Worm (Caenorhabditis elegans) whole organism, L1 larva: ENCODE data around the gene C55A6.3.
A peak's percentile ranks its signal among the peaks of the same experiment; 100 is the strongest.

Experiments used
- C04F5.9 ChIP-seq: sonication (generic microtip); optimal IDR thresholded peaks from 2 replicates; lab custom pipeline; 2016; ENCODE audit warnings: missing genetic modification characterization, missing compliant biosample characterization
- F16B12.6 ChIP-seq: fragments of 150-350 bp; optimal IDR thresholded peaks from 2 replicates; lab custom pipeline; 2014; ENCODE audit warnings: missing biosample characterization, missing genetic modification characterization
- aly-2 ChIP-seq: fragments of 150-350 bp; optimal IDR thresholded peaks from 2 replicates; lab custom pipeline; 2014; ENCODE audit warnings: missing biosample characterization, missing genetic modification characterization
- ama-1 ChIP-seq: fragments of 150-350 bp; optimal IDR thresholded peaks from 2 replicates; lab custom pipeline; 2014
- blmp-1 ChIP-seq: fragments of 150-350 bp; optimal IDR thresholded peaks from 2 replicates; lab custom pipeline; 2014; ENCODE audit warnings: missing biosample characterization, missing genetic modification characterization
- ceh-63 ChIP-seq: fragments of 200-800 bp; sonication (Bioruptor generic); optimal IDR thresholded peaks from 2 replicates; lab custom pipeline; 2018; ENCODE audit warnings: mild to moderate bottlenecking, missing genetic modification characterization, missing compliant biosample characterization
- ceh-82 ChIP-seq, 3 experiments: fragments of 150-350 bp in 1 of 3; sonication (generic microtip) in 2 of 3; optimal IDR thresholded peaks; 2 replicates each; lab custom pipeline; 2014 to 2017; ENCODE audit warnings: missing biosample characterization in 3 of 3, missing genetic modification characterization in 3 of 3
- ceh-88 ChIP-seq: fragments of 200-800 bp; sonication (Bioruptor generic); IDR thresholded peaks from 2 replicates; pipeline ENCODE4 v1.3.6; 2022; ENCODE audit warnings: missing genetic modification characterization, missing compliant biosample characterization
- ceh-90 ChIP-seq: sonication (generic microtip); optimal IDR thresholded peaks from 2 replicates; lab custom pipeline; 2016; ENCODE audit warnings: missing genetic modification characterization, missing compliant biosample characterization
- ces-1 ChIP-seq: fragments of 150-350 bp; optimal IDR thresholded peaks from 2 replicates; lab custom pipeline; 2014; ENCODE audit warnings: missing biosample characterization, missing genetic modification reagents, missing genetic modification characterization
- dsc-1 ChIP-seq: sonication (generic microtip); optimal IDR thresholded peaks from 2 replicates; lab custom pipeline; 2016; ENCODE audit warnings: mild to moderate bottlenecking, missing genetic modification characterization, missing compliant biosample characterization
- efl-3 ChIP-seq: fragments of 200-800 bp; sonication (Bioruptor generic); optimal IDR thresholded peaks from 2 replicates; lab custom pipeline; 2018; ENCODE audit warnings: mild to moderate bottlenecking, missing genetic modification characterization, missing compliant biosample characterization
- egl-27 ChIP-seq, 2 experiments: fragments of 150-350 bp in 1 of 2; sonication (generic microtip); optimal IDR thresholded peaks; 3 replicates each; lab custom pipeline; 2017 to 2018; ENCODE audit warnings: missing biosample characterization in 2 of 2, missing genetic modification characterization in 2 of 2, missing genetic modification reagents in 2 of 2
- elt-3 ChIP-seq, 6 experiments: fragments of 150-350 bp in 1 of 6; sonication (generic microtip); optimal IDR thresholded peaks; 2 replicates each; lab custom pipeline; 2017 to 2018; ENCODE audit warnings: missing biosample characterization in 6 of 6, missing genetic modification characterization in 6 of 6, inconsistent platforms in 1 of 6
- ets-5 ChIP-seq: fragments of 200-800 bp; sonication (Bioruptor generic); IDR thresholded peaks from 2 replicates; pipeline ENCODE4 v1.3.6; 2022; ENCODE audit warnings: missing genetic modification characterization, missing compliant biosample characterization
- fkh-10 ChIP-seq: sonication (generic microtip); optimal IDR thresholded peaks from 2 replicates; lab custom pipeline; 2017; ENCODE audit warnings: missing biosample characterization, missing genetic modification reagents, missing genetic modification characterization
- fkh-4 ChIP-seq: sonication (generic microtip); optimal IDR thresholded peaks from 2 replicates; lab custom pipeline; 2016; ENCODE audit warnings: missing compliant biosample characterization, missing genetic modification characterization, borderline replicate concordance
- fkh-8 ChIP-seq: sonication (generic microtip); optimal IDR thresholded peaks from 2 replicates; lab custom pipeline; 2016; ENCODE audit warnings: mild to moderate bottlenecking, missing genetic modification characterization, missing compliant biosample characterization
- fos-1 ChIP-seq: fragments of 150-350 bp; optimal IDR thresholded peaks from 2 replicates; lab custom pipeline; 2014; ENCODE audit warnings: missing biosample characterization, missing genetic modification characterization
- grh-1 ChIP-seq: fragments of 200-800 bp; sonication (Bioruptor generic); IDR thresholded peaks from 2 replicates; pipeline ENCODE4 v1.3.6; 2022; ENCODE audit warnings: missing genetic modification reagents, missing genetic modification characterization, missing compliant biosample characterization
- hlh-4 ChIP-seq: sonication (generic microtip); optimal IDR thresholded peaks from 2 replicates; lab custom pipeline; 2016; ENCODE audit warnings: mild to moderate bottlenecking, missing genetic modification characterization, missing compliant biosample characterization
- jun-1 ChIP-seq: fragments of 150-350 bp; optimal IDR thresholded peaks from 2 replicates; lab custom pipeline; 2014; ENCODE audit warnings: missing biosample characterization, missing genetic modification reagents, missing genetic modification characterization
- lin-13 ChIP-seq: fragments of 150-350 bp; optimal IDR thresholded peaks from 2 replicates; lab custom pipeline; 2014; ENCODE audit warnings: missing biosample characterization, missing genetic modification reagents, missing genetic modification characterization
- lin-14 ChIP-seq: fragments of 200-800 bp; sonication (Bioruptor generic); optimal IDR thresholded peaks from 2 replicates; lab custom pipeline; 2018; ENCODE audit warnings: mild to moderate bottlenecking, missing genetic modification characterization, moderate library complexity, missing compliant biosample characterization
- lin-15B ChIP-seq: fragments of 150-350 bp; sonication (generic microtip); optimal IDR thresholded peaks from 3 replicates; lab custom pipeline; 2014; ENCODE audit warnings: missing biosample characterization, missing genetic modification characterization
- lin-35 ChIP-seq, 2 experiments: fragments of 150-350 bp; optimal IDR thresholded peaks; 2 replicates each; lab custom pipeline; 2014; ENCODE audit warnings: missing biosample characterization in 2 of 2, missing genetic modification characterization in 2 of 2, missing genetic modification reagents in 2 of 2
- lir-3 ChIP-seq: sonication (generic microtip); optimal IDR thresholded peaks from 2 replicates; lab custom pipeline; 2016; ENCODE audit warnings: mild to moderate bottlenecking, missing genetic modification characterization, moderate library complexity, missing compliant biosample characterization; ENCODE audit not compliant: poor library complexity
- lsy-2 ChIP-seq, 2 experiments: fragments of 150-350 bp; optimal IDR thresholded peaks; 2 replicates each; lab custom pipeline; 2014; ENCODE audit warnings: missing biosample characterization in 2 of 2, missing genetic modification characterization in 2 of 2
- mdl-1 ChIP-seq, 2 experiments: fragments of 150-350 bp; optimal IDR thresholded peaks; 2 replicates each; lab custom pipeline; 2014 to 2017; ENCODE audit warnings: missing biosample characterization in 2 of 2, missing genetic modification characterization in 2 of 2, inconsistent platforms in 1 of 2
- nhr-20 ChIP-seq: sonication (generic microtip); optimal IDR thresholded peaks from 2 replicates; lab custom pipeline; 2016; ENCODE audit warnings: mild to moderate bottlenecking, missing genetic modification characterization, missing compliant biosample characterization
- nhr-237 ChIP-seq: fragments of 150-350 bp; optimal IDR thresholded peaks from 2 replicates; lab custom pipeline; 2014; ENCODE audit warnings: missing biosample characterization, missing genetic modification characterization
- nhr-28 ChIP-seq: fragments of 150-350 bp; optimal IDR thresholded peaks from 2 replicates; lab custom pipeline; 2014; ENCODE audit warnings: missing biosample characterization, missing genetic modification characterization
- nhr-47 ChIP-seq: sonication (generic microtip); optimal IDR thresholded peaks from 2 replicates; lab custom pipeline; 2016; ENCODE audit warnings: mild to moderate bottlenecking, missing genetic modification characterization, moderate library complexity, missing compliant biosample characterization
- nhr-71 ChIP-seq: sonication (generic microtip); optimal IDR thresholded peaks from 2 replicates; lab custom pipeline; 2016; ENCODE audit warnings: mild to moderate bottlenecking, missing genetic modification characterization, moderate library complexity, missing compliant biosample characterization
- nhr-85 ChIP-seq: sonication (generic microtip); peaks from one replicate; lab custom pipeline; 2016; ENCODE audit warnings: missing genetic modification characterization, inconsistent platforms, missing compliant biosample characterization
- pag-3 ChIP-seq: sonication (generic microtip); optimal IDR thresholded peaks from 2 replicates; lab custom pipeline; 2017; ENCODE audit warnings: missing genetic modification characterization, mild to moderate bottlenecking, missing compliant biosample characterization, antibody characterized with exemption, borderline replicate concordance; ENCODE audit not compliant: insufficient read depth
- pqm-1 ChIP-seq: sonication (generic microtip); optimal IDR thresholded peaks from 3 replicates; lab custom pipeline; 2017; ENCODE audit warnings: missing biosample characterization, missing genetic modification characterization
- rnt-1 ChIP-seq: sonication (generic microtip); optimal IDR thresholded peaks from 2 replicates; lab custom pipeline; 2016; ENCODE audit warnings: mild to moderate bottlenecking, missing genetic modification characterization, moderate library complexity, missing compliant biosample characterization
- skn-1 ChIP-seq: fragments of 150-350 bp; optimal IDR thresholded peaks from 2 replicates; lab custom pipeline; 2014; ENCODE audit warnings: missing biosample characterization, missing genetic modification characterization
- snpc-4 ChIP-seq: fragments of 150-350 bp; optimal IDR thresholded peaks from 2 replicates; lab custom pipeline; 2014; ENCODE audit warnings: missing biosample characterization, missing genetic modification characterization
- snu-23 ChIP-seq: sonication (generic microtip); optimal IDR thresholded peaks from 2 replicates; lab custom pipeline; 2016; ENCODE audit warnings: missing genetic modification characterization, missing compliant biosample characterization
- sptf-1 ChIP-seq: fragments of 150-350 bp; optimal IDR thresholded peaks from 2 replicates; lab custom pipeline; 2014; ENCODE audit warnings: missing biosample characterization, missing genetic modification characterization
- sup-37 ChIP-seq: fragments of 200-800 bp; sonication (Bioruptor generic); optimal IDR thresholded peaks from 2 replicates; lab custom pipeline; 2018; ENCODE audit warnings: mild to moderate bottlenecking, missing genetic modification characterization, missing compliant biosample characterization
- tbx-2 ChIP-seq: sonication (generic microtip); optimal IDR thresholded peaks from 2 replicates; lab custom pipeline; 2016; ENCODE audit warnings: missing genetic modification characterization, missing compliant biosample characterization
- tlp-1 ChIP-seq: fragments of 150-350 bp; optimal IDR thresholded peaks from 2 replicates; lab custom pipeline; 2014; ENCODE audit warnings: missing biosample characterization, missing genetic modification characterization
- xbp-1 ChIP-seq: sonication (generic microtip); optimal IDR thresholded peaks from 2 replicates; lab custom pipeline; 2016; ENCODE audit warnings: missing genetic modification characterization, missing compliant biosample characterization
- ztf-4 ChIP-seq: fragments of 150-350 bp; optimal IDR thresholded peaks from 2 replicates; lab custom pipeline; 2014; ENCODE audit warnings: missing biosample characterization, missing genetic modification characterization

The C55A6.3 gene

ce11 chrV:11532964-11533363 lies 19.6 kb upstream of the C55A6.3 start (continued):
- TF ChIP-seq F16B12.6 (tag; lab: Kevin White, UChicago) (no peak), fos-1 (tag; lab: Kevin White, UChicago) (no peak), blmp-1 (tag; lab: Kevin White, UChicago) (peak; percentile 100), hlh-4 (no peak), sptf-1 (tag; lab: Kevin White, UChicago) (no peak), nhr-28 (tag; lab: Kevin White, UChicago) (no peak), sup-37 (GFP tag; lab: Kevin White, UChicago) (no peak), grh-1 (GFP tag; lab: Robert Waterston, UW) (peak; percentile 96), nhr-71 (peak; percentile 66), lin-14 (GFP tag; lab: Kevin White, UChicago) (peak; percentile 88), dsc-1 (tag; lab: Kevin White, UChicago) (no peak), jun-1 (tag; lab: Kevin White, UChicago) (peak; percentile 14), lin-13 (GFP tag; lab: Kevin White, UChicago) (peak; percentile 13), ces-1 (GFP tag; lab: Kevin White, UChicago) (no peak), elt-3 (tag; optimal IDR thresholded peaks at IDR 0.05; lab: Kevin White, UChicago) (peak in 4 of 6 experiments; percentile 20 to 71 (median 39)), egl-27 (tag; optimal IDR thresholded peaks at IDR 0.05; lab: Kevin White, UChicago) (peak in 1 of 2 experiments; percentile 58), ama-1 (no peak), rnt-1 (tag; lab: Kevin White, UChicago) (peak; percentile 41), lir-3 (tag; lab: Kevin White, UChicago) (no peak), nhr-20 (tag; lab: Kevin White, UChicago) (peak; percentile 63), ceh-82 (tag; optimal IDR thresholded peaks at IDR 0.05; lab: Kevin White, UChicago) (no peak), lin-15B (tag; lab: Kevin White, UChicago) (no peak), pag-3 (tag; lab: Kevin White, UChicago) (peak; percentile 59), fkh-10 (GFP tag; lab: Kevin White, UChicago) (no peak), lsy-2 (tag; optimal IDR thresholded peaks at IDR 0.05; lab: Kevin White, UChicago) (peak in 1 of 2 experiments; percentile 50), pqm-1 (tag; lab: Kevin White, UChicago) (no peak), ceh-88 (no peak), snpc-4 (tag; lab: Kevin White, UChicago) (no peak)

- no peak for TF ChIP-seq mdl-1 (tag; optimal IDR thresholded peaks at IDR 0.05; lab: Kevin White, UChicago)
- TF ChIP-seq ceh-90: no peak
- TF ChIP-seq ceh-82 (tag; optimal IDR thresholded peaks at IDR 0.05; lab: Kevin White, UChicago): no peak
- TF ChIP-seq fkh-8: no peak
- TF ChIP-seq egl-27 (tag; optimal IDR thresholded peaks at IDR 0.05; lab: Kevin White, UChicago): no peak
- no peak for TF ChIP-seq lin-14 (GFP tag; lab: Kevin White, UChicago)
- no peak for TF ChIP-seq nhr-28 (tag; lab: Kevin White, UChicago)
- no peak for TF ChIP-seq lin-15B (tag; lab: Kevin White, UChicago)
- TF ChIP-seq nhr-47 (tag; lab: Kevin White, UChicago): no peak
- no peak for TF ChIP-seq ets-5 (GFP tag; lab: Robert Waterston, UW)
These were observed 19.2 kb upstream of the C55A6.3 start for ce11 chrV:11532535-11532853.

DNA sequence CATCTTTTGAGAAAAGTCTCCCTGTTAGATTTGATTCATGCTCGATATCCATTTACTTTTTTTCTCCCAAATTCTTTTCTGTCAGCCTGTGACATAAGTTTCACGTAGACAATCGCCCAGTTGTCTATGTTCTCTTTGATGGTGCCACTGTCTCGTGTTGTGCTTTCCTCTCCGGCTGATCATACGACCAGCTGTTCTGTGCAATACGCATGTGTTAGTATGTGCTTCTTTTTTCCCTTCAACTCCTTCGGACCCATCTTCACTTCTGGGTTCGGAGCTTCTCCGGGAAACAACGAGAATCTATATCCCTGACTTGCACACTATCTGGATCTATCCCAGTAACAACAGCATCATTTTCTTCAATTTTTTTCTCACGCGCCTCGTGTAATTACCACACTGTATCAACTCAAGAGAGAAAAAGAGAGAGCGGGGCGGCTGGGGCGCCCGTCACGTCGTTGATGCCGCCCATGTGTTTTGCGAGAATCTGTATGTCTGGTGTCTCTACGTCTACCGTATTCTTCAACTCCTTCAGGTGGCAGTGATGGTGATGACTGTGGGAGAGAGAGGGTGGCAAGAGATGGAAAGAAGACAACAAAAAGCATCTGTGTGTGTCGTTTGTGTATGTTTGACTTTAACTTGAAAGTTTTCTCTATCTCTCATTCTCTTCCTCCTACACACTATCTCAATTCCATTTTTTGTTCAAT lies 18.7 kb upstream of the C55A6.3 start:
- peak; percentile 2 for TF ChIP-seq ztf-4 (tag; lab: Kevin White, UChicago)
- 0 out of 2 replicates have a peak, but pooled peaks have one; percentile 23 for TF ChIP-seq ceh-88
- no peak for TF ChIP-seq aly-2 (tag; lab: Kevin White, UChicago)
- peak; percentile 97 for TF ChIP-seq dsc-1 (tag; lab: Kevin White, UChicago)
- TF ChIP-seq ceh-63 (GFP tag; lab: Kevin White, UChicago): no peak
- TF ChIP-seq C04F5.9: peak; percentile 2
- TF ChIP-seq nhr-20 (tag; lab: Kevin White, UChicago): peak; percentile 97
- no peak for TF ChIP-seq tlp-1 (tag; lab: Kevin White, UChicago)
- TF ChIP-seq ama-1: no peak
- TF ChIP-seq snu-23 (GFP tag; lab: Kevin White, UChicago): peak; percentile 94
- TF ChIP-seq skn-1 (tag; lab: Kevin White, UChicago): peak; percentile 62
- no peak for TF ChIP-seq efl-3 (GFP tag; lab: Kevin White, UChicago)
- TF ChIP-seq elt-3 (tag; optimal IDR thresholded peaks at IDR 0.05; lab: Kevin White, UChicago): peak in 5 of 6 experiments; percentile 23 to 82 (median 69)
- TF ChIP-seq nhr-85 (tag; lab: Kevin White, UChicago): peak; percentile 99
- peak; percentile 38 for TF ChIP-seq pag-3 (tag; lab: Kevin White, UChicago)
- peak; percentile 35 for TF ChIP-seq nhr-237 (tag; lab: Kevin White, UChicago)
- no peak for TF ChIP-seq ces-1 (GFP tag; lab: Kevin White, UChicago)
- peak; percentile 91 for TF ChIP-seq tbx-2 (tag; lab: Kevin White, UChicago)
- TF ChIP-seq fkh-4: peak; percentile 72
- no peak for TF ChIP-seq F16B12.6 (tag; lab: Kevin White, UChicago)
- peak; percentile 53 to 78 for TF ChIP-seq lin-35 (GFP tag; optimal IDR thresholded peaks at IDR 0.05; lab: Kevin White, UChicago)
- TF ChIP-seq xbp-1 (tag; lab: Kevin White, UChicago): peak; percentile 66
